Worm (Caenorhabditis elegans) whole organism, early embryonic: ENCODE results near the gene Y75D11A.2.

ENCODE experiments used
- aly-1 ChIP-seq: sonication (generic microtip); optimal IDR thresholded peaks from 2 replicates; lab custom pipeline; 2016; ENCODE audit warnings: missing genetic modification characterization, missing compliant biosample characterization
- ama-1 ChIP-seq: fragments of 150-350 bp; optimal IDR thresholded peaks from 2 replicates; lab custom pipeline; 2014
- ceh-13 ChIP-seq: fragments of 200-800 bp; sonication (Bioruptor generic); optimal IDR thresholded peaks from 2 replicates; lab custom pipeline; 2018; ENCODE audit warnings: mild to moderate bottlenecking, missing genetic modification characterization, missing compliant biosample characterization
- ets-7 ChIP-seq: sonication (generic microtip); optimal IDR thresholded peaks from 2 replicates; lab custom pipeline; 2016; ENCODE audit warnings: missing genotype, missing genetic modification characterization, missing compliant biosample characterization
- flt-1 ChIP-seq: fragments of 200-800 bp; sonication (Bioruptor generic); IDR thresholded peaks from 2 replicates; pipeline ENCODE4 v1.3.6; 2022; ENCODE audit warnings: missing genetic modification characterization, missing compliant biosample characterization
- hmbx-1 ChIP-seq: sonication (generic microtip); optimal IDR thresholded peaks from 2 replicates; lab custom pipeline; 2016; ENCODE audit warnings: mild to moderate bottlenecking, missing genetic modification characterization, missing compliant biosample characterization
- hmg-4 ChIP-seq: fragments of 200-800 bp; sonication (Bioruptor generic); optimal IDR thresholded peaks from 2 replicates; lab custom pipeline; 2018; ENCODE audit warnings: mild to moderate bottlenecking, missing genetic modification characterization, missing compliant biosample characterization
- hnd-1 ChIP-seq: sonication (generic microtip); optimal IDR thresholded peaks from 2 replicates; lab custom pipeline; 2016; ENCODE audit warnings: missing genetic modification characterization, missing compliant biosample characterization
- pes-1 ChIP-seq: fragments of 200-800 bp; sonication (Bioruptor generic); IDR thresholded peaks from 2 replicates; pipeline ENCODE4 v1.3.6; 2022; ENCODE audit warnings: missing genetic modification reagents, missing genetic modification characterization, missing compliant biosample characterization
- tbx-11 ChIP-seq: fragments of 200-800 bp; sonication (Bioruptor generic); IDR thresholded peaks from 2 replicates; pipeline ENCODE4 v1.3.6; 2022; ENCODE audit warnings: missing genetic modification characterization, missing compliant biosample characterization

DNA sequence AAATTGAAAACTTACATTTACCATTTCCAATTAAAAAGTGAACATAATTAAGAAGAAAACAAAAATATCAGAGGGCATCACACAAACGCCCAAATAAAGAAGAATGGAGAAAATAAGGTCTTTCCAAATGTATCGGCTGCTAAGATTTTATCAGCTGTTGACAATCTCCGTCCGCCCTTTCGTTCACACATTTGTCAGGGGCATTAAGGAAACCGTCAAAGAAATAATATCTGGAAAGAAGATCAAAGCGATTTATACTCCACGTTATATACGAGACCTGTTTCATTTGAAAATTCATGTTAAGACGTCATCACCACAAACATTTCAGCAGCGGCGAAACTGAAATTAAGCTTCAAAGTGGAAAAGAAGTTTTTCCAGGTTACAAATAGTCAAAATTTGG is 30.1 kb upstream of the Y75D11A.2 start, which contains the start of gene fbxa-52:
- TF ChIP-seq hmg-4 (GFP tag; lab: Kevin White, UChicago), result no peak
- TF ChIP-seq tbx-11 (GFP tag; lab: Robert Waterston, UW), result no peak
- no peak for TF ChIP-seq ama-1 (lab: Kevin White, UChicago)
- TF ChIP-seq hmbx-1 (tag; lab: Kevin White, UChicago), result no peak
- TF ChIP-seq pes-1 (GFP tag; lab: Robert Waterston, UW), result no peak
- TF ChIP-seq aly-1, result no peak
- no peak for TF ChIP-seq ets-7 (tag; lab: Kevin White, UChicago)
- no peak for TF ChIP-seq hnd-1 (tag; lab: Kevin White, UChicago)
- TF ChIP-seq ceh-13 (GFP tag; lab: Kevin White, UChicago), result no peak
- no peak for TF ChIP-seq flt-1
